Worm (Caenorhabditis elegans): ENCODE data around the gene cutl-18.

DNA sequence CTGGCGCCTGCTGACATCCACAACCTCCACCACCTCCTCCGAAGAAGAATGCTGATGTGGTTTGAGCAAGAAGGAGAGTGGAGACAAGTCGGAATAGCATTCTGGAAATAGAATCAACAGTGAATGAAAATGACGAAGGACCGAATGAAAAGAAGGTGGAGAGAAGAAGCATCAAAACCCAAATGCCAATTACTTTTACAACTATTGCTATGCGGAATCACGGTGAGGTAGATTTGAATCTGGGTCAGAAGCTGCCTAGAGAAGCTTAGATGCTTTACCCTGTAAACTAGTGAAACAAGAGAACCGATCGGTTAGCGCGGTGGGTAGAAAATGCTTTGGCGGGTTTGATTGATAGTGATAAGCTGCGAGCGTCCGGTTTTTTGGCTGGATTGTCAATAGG, 30.2 kb upstream of the cutl-18 start, which contains the start of gene grl-7:
- TF ChIP-seq ztf-29 (GFP tag; IDR thresholded peaks at IDR 0.05) (no peak), klf-2 (GFP tag; conservative IDR thresholded peaks at IDR 0.05) (no peak), T22C8.4 (GFP tag; IDR thresholded peaks at IDR 0.05) (no peak), cog-1 (tag; optimal IDR thresholded peaks at IDR 0.05) (no peak), tab-1 (GFP tag; IDR thresholded peaks at IDR 0.05) (no peak), ztf-23 (GFP tag; IDR thresholded peaks at IDR 0.05) (no peak)

Data from whole organism, midembryonic.